Fruit fly (Drosophila melanogaster) whole organism, wandering third instar larva: ENCODE data around the gene trus.

Experiments
- CG9705 ChIP-seq: fragments of 200-800 bp; sonication (Bioruptor generic); optimal IDR thresholded peaks from 2 replicates; lab custom pipeline; 2018; ENCODE audit warnings: missing biosample characterization, mild to moderate bottlenecking, missing genetic modification characterization
- CrebA ChIP-seq: fragments of 200-800 bp; sonication (Bioruptor generic); optimal IDR thresholded peaks from 2 replicates; lab custom pipeline; 2016; ENCODE audit warnings: missing biosample characterization, mild to moderate bottlenecking, missing genetic modification characterization, borderline replicate concordance
- Dfd ChIP-seq: fragments of >200 bp; optimal IDR thresholded peaks from 2 replicates; lab custom pipeline; 2017; ENCODE audit warnings: missing biosample characterization, missing genetic modification characterization
- Dif ChIP-seq: fragments of 200-275, 200-300 bp; sonication (Bioruptor generic); optimal IDR thresholded peaks from 2 replicates; lab custom pipeline; 2018; ENCODE audit warnings: missing biosample characterization, missing genetic modification characterization; ENCODE audit not compliant: partially characterized antibody
- GATAd ChIP-seq: sonication (Bioruptor generic); optimal IDR thresholded peaks from 2 replicates; lab custom pipeline; 2016; ENCODE audit warnings: missing biosample characterization, missing genetic modification characterization
- HLH106 ChIP-seq: fragments of 200-800 bp; optimal IDR thresholded peaks from 3 replicates; lab custom pipeline; 2019; ENCODE audit warnings: missing biosample characterization, mild to moderate bottlenecking, missing genetic modification characterization, moderate library complexity
- Hnf4 ChIP-seq: fragments of 200-800 bp; sonication (Bioruptor generic); optimal IDR thresholded peaks from 2 replicates; lab custom pipeline; 2016; ENCODE audit warnings: missing biosample characterization, mild to moderate bottlenecking, missing genetic modification characterization
- Hr78 ChIP-seq: fragments of >200 bp; optimal IDR thresholded peaks from 2 replicates; lab custom pipeline; 2017; ENCODE audit warnings: missing biosample characterization, missing genetic modification characterization
- Hr83 ChIP-seq: fragments of 200-300 bp; sonication (Bioruptor generic); optimal IDR thresholded peaks from 2 replicates; lab custom pipeline; 2016; ENCODE audit warnings: missing biosample characterization, mild to moderate bottlenecking, missing genetic modification characterization, moderate library complexity; ENCODE audit not compliant: poor library complexity, severe bottlenecking
- Jra ChIP-seq: sonication (Bioruptor generic); optimal IDR thresholded peaks from 2 replicates; lab custom pipeline; 2016; ENCODE audit warnings: missing biosample characterization, missing genetic modification characterization
- Myc ChIP-seq: fragments of >200 bp; optimal IDR thresholded peaks from 2 replicates; lab custom pipeline; 2017
- OdsH ChIP-seq: fragments of 200-800 bp; sonication (Bioruptor generic); optimal IDR thresholded peaks from 2 replicates; lab custom pipeline; 2016; ENCODE audit warnings: missing biosample characterization, mild to moderate bottlenecking, missing genetic modification characterization
- Rel ChIP-seq, 2 experiments: fragments of 200-800 bp; sonication (Bioruptor generic) in 1 of 2; optimal IDR thresholded peaks; 2 replicates in 1 of 2; 3 replicates in 1 of 2; lab custom pipeline; 2016 to 2019; ENCODE audit warnings: mild to moderate bottlenecking in 2 of 2, missing biosample characterization in 2 of 2, missing genetic modification characterization in 2 of 2, moderate library complexity in 1 of 2
- Sp1 ChIP-seq: fragments of 200-800 bp; sonication (Bioruptor generic); optimal IDR thresholded peaks from 3 replicates; lab custom pipeline; 2019; ENCODE audit warnings: missing biosample characterization, mild to moderate bottlenecking, missing genetic modification characterization, moderate library complexity
- br ChIP-seq: fragments of 200-800 bp; sonication (Bioruptor generic); optimal IDR thresholded peaks from 2 replicates; lab custom pipeline; 2016; ENCODE audit warnings: missing biosample characterization, missing genetic modification characterization
- brk ChIP-seq: fragments of 200-800 bp; sonication (Bioruptor generic); optimal IDR thresholded peaks from 2 replicates; lab custom pipeline; 2016; ENCODE audit warnings: missing biosample characterization, mild to moderate bottlenecking, missing genetic modification characterization
- dl ChIP-seq, 2 experiments: fragments of 175-275, 200-275 bp in 1 of 2; fragments of 200-275 bp in 1 of 2; sonication (Bioruptor generic); optimal IDR thresholded peaks; lab custom pipeline; 2018; ENCODE audit warnings: mild to moderate bottlenecking in 2 of 2, missing biosample characterization in 2 of 2, missing genetic modification characterization in 2 of 2, moderate library complexity in 2 of 2; ENCODE audit not compliant: partially characterized antibody in 2 of 2, insufficient read depth in 1 of 2
- dmrt93B ChIP-seq: fragments of 200-800 bp; sonication (Bioruptor generic); optimal IDR thresholded peaks from 2 replicates; lab custom pipeline; 2018; ENCODE audit warnings: missing biosample characterization, mild to moderate bottlenecking, missing genetic modification characterization
- dsf ChIP-seq: sonication (Bioruptor generic); optimal IDR thresholded peaks from 2 replicates; lab custom pipeline; 2016; ENCODE audit warnings: missing biosample characterization, missing genetic modification characterization, borderline replicate concordance
- ey ChIP-seq: fragments of 200-800 bp; sonication (Bioruptor generic); optimal IDR thresholded peaks from 2 replicates; lab custom pipeline; 2016; ENCODE audit warnings: missing biosample characterization, missing genetic modification characterization
- foxo ChIP-seq, 2 experiments: fragments of 200-800 bp; sonication (Bioruptor generic); optimal IDR thresholded peaks; 2 replicates in 1 of 2; 3 replicates in 1 of 2; lab custom pipeline; 2016 to 2017; ENCODE audit warnings: missing biosample characterization in 2 of 2, missing genetic modification characterization in 2 of 2
- fru ChIP-seq: fragments of 200-800 bp; sonication (Bioruptor generic); optimal IDR thresholded peaks from 3 replicates; lab custom pipeline; 2016; ENCODE audit warnings: missing biosample characterization, mild to moderate bottlenecking, missing genetic modification characterization
- h ChIP-seq: fragments of 200-800 bp; sonication (Bioruptor generic); optimal IDR thresholded peaks from 3 replicates; lab custom pipeline; 2016; ENCODE audit warnings: missing biosample characterization, mild to moderate bottlenecking, missing genetic modification characterization
- pan ChIP-seq: fragments of >200 bp; optimal IDR thresholded peaks from 2 replicates; lab custom pipeline; 2017
- psq ChIP-seq: fragments of 200-800 bp; sonication (Bioruptor generic); optimal IDR thresholded peaks from 3 replicates; lab custom pipeline; 2017; ENCODE audit warnings: missing biosample characterization, mild to moderate bottlenecking, missing genetic modification characterization, moderate library complexity
- rgr ChIP-seq: fragments of 200-800 bp; sonication (Bioruptor generic); optimal IDR thresholded peaks from 3 replicates; lab custom pipeline; 2016; ENCODE audit warnings: missing biosample characterization, mild to moderate bottlenecking, missing genetic modification characterization
- sv ChIP-seq: fragments of 200-800 bp; sonication (Bioruptor generic); optimal IDR thresholded peaks from 3 replicates; lab custom pipeline; 2016; ENCODE audit warnings: missing biosample characterization, missing genetic modification characterization
- tai ChIP-seq: sonication (Bioruptor generic); optimal IDR thresholded peaks from 2 replicates; lab custom pipeline; 2016; ENCODE audit warnings: missing biosample characterization, missing genetic modification characterization
- usp ChIP-seq: fragments of >200 bp; optimal IDR thresholded peaks from 2 replicates; lab custom pipeline; 2017; ENCODE audit warnings: missing biosample characterization, missing genetic modification characterization

The trus gene

DNA sequence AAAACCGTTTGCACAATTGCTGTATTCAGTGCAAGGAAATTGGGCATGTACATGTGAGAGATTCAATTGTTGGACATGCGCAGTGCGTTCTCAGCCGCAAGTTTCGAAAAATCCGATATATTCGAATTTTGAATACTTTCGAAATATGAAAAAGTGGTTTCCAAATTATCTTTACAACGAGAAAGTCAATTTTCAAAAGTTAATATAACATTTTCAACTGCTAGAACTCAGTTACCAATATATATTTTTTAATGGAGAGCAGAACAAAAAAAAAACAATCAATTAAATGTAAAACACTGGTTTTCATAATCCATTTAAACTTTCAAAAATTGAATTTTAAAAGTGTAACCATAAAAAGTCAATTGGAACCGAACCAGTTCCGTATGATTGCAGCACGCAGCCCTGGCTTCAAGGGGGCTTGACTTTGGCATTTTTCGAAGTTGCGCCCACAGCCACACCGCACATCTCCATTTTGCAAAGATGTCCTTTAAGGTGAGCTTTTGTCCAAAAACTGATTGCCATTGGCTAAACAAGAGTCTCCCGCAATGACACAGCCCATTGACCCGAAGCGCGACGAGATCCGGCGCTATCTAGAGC, 33.9 kb upstream of the trus start, which contains the start of the genes Scgbeta and CG17202:
Gene Scgbeta, minus strand, starts transcription at position 51 of the 597 bp plus-strand sequence.
Gene CG17202, plus strand, starts transcription at position 390 of the 597 bp plus-strand sequence.
- TF ChIP-seq pan (lab: Kevin White, UChicago): no peak
- TF ChIP-seq Hr83 (GFP tag; lab: Kevin White, UChicago): peak; percentile 56

DNA sequence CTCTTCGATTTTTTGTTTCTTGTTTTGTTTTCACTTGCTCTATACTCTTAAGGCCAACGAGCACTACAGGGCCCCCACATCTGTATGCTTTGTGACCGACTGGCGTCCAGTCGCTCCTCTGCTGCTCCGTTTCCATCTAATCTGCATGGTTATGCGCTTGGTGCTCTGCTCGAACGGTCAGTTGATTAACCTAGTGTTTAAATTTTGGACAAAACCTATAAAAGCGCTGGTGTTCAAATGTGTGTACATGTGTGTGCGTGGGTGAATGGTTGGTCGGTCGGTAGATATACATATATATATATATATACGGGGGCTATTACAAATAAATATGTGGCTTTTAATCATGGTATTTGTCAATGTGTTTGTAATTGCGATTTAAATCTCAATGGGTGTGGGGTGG, 32.4 kb upstream of the trus start:
- TF ChIP-seq Dif (GFP tag; lab: Kevin White, UChicago) (no peak), rgr (GFP tag; lab: Kevin White, UChicago) (peak; percentile 97)

DNA sequence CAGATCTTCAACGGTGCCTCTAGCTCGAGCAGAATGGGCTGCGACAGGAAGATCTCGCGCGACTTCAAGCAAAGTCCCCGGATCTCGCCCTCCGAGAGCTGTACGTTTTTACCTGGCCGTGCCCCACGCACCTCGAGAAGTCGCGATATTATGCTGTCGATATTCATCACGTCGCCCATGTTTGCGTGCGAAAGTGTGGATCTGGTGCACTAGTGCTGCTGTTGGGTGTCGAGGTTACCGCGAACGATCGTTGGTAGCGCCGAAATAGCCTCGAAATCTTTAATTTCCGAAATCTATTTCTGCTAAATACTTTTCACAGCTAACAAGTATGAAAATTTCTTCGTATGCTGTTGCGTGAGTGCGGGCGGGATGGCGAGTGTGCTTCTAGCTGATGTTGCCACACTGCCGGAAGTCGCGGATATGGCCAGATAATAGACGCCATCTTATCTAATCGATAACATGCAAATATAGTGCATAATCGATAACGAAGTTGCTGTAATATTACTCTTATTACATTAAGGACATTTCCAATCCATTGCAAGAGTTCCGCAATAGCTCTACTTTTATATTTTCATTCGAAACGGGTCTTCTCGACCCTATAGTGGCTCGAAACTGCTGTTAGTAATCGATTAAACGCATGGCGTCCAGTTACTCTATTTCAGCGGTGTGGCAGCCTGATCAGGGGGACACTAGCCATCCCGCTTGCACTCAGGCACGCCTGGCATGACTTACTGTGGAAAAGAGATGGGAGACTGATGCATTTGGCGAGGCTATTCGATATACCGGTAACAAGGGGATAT, 30.7 kb upstream of the trus start, which contains the start of gene Pp1-87B:
Gene Pp1-87B, minus strand, starts transcription at position 408 of the 800 bp plus-strand sequence.
- TF ChIP-seq Dfd (GFP tag; lab: Kevin White, UChicago) (no peak), foxo (GFP tag; optimal IDR thresholded peaks at IDR 0.05; lab: Kevin White, UChicago) (no peak), CG9705 (GFP tag; lab: Kevin White, UChicago) (peak; percentile 38), h (no peak), HLH106 (tag; lab: Kevin White, UChicago) (peak; percentile 24), Sp1 (GFP tag; lab: Kevin White, UChicago) (peak; percentile 38), psq (GFP tag; lab: Kevin White, UChicago) (peak; percentile 6), rgr (GFP tag; lab: Kevin White, UChicago) (no peak), Rel (GFP tag; optimal IDR thresholded peaks at IDR 0.05; lab: Kevin White, UChicago) (no peak), Rel (tag; optimal IDR thresholded peaks at IDR 0.05; lab: Kevin White, UChicago) (peak; percentile 28), Myc (lab: Kevin White, UChicago) (peak; percentile 83), ey (peak; percentile 4), usp (GFP tag; lab: Kevin White, UChicago) (no peak), dsf (GFP tag; lab: Kevin White, UChicago) (no peak), brk (no peak)

DNA sequence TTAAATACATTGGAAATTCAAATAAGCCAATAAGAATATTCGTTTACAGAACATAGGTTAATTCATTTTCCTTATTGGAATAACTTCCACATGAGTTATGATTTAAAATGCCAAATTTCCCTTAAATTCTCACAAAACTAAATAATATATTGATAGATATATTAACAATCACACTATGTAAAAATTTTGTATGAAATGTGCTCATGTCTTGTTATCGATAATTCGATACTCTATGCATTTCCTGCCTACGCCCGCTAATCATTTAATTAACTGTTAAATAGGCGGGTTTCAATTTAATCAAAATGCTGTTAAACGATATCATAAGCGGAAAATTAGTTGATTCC, 30.1 kb upstream of the trus start, which contains the start of gene NANS:
Gene NANS, plus strand, starts transcription at position 269 of the 344 bp plus-strand sequence.
- TF ChIP-seq OdsH (GFP tag; lab: Kevin White, UChicago) (no peak), fru (GFP tag; lab: Kevin White, UChicago) (no peak)
- TF ChIP-seq, all 38 proteins: peak for 0

DNA sequence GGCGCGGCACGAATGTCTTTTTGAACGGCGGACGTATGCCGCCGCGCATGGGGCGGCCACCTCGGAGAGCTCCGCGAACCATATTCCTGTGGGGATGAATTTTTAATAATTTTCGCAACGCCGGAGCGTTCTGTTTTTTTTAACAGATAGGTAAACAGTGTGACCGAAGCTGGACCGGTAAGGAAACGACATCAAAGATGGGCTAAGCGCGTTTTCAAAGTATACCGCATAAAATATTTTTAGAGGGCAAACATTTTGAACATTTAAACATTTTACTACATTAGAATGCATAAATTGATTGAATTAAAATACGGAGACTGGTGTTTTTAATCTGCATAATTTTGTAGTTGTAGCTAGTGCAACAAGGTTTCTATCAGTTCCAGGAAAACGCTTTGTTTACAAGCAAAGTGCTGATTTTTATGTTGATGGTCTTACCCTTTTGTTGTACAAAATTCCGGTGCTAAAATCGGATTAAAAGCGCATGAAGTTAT, 27.2 kb upstream of the trus start, which contains the start of the genes CG5641 and CG5245:
Gene CG5641, minus strand, starts transcription at position 163 of the 491 bp plus-strand sequence.
Gene CG5245, plus strand, starts transcription at position 441 of the 491 bp plus-strand sequence.
- no peak for TF ChIP-seq Rel (GFP tag; optimal IDR thresholded peaks at IDR 0.05; lab: Kevin White, UChicago)
- TF ChIP-seq Rel (tag; optimal IDR thresholded peaks at IDR 0.05; lab: Kevin White, UChicago): peak; percentile 66
- TF ChIP-seq psq (GFP tag; lab: Kevin White, UChicago): no peak

DNA sequence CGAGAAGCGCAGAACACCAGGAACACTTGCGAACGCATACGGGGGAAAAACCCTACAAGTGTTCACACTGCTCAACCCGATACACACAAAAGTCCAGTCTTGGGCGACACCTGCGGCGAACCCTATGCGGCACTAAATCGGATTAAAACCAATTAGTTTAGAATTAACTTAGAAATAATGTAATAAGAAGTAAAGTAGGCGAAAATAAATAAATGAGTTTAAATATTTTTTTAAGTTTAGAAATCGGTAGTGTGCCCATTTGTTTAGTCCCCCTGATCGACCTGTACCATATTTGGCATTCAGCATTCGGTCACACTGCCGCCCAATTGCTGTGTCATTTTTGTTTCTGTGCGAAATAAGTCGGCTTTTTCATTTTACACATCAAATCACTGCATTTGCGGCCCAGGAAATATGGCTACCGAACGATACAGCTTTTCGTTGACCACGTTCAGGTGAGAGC, 25.3 kb upstream of the trus start, which contains the start of gene Prosalpha2:
Gene Prosalpha2, plus strand, starts transcription at position 292 of the 460 bp plus-strand sequence.
- TF ChIP-seq dmrt93B (GFP tag; lab: Kevin White, UChicago) (no peak), ey (peak; percentile 28), psq (GFP tag; lab: Kevin White, UChicago) (peak; percentile 12), rgr (GFP tag; lab: Kevin White, UChicago) (peak; percentile 29), Myc (lab: Kevin White, UChicago) (peak; percentile 38), foxo (GFP tag; optimal IDR thresholded peaks at IDR 0.05; lab: Kevin White, UChicago) (peak in 1 of 2 experiments; percentile 48), HLH106 (tag; lab: Kevin White, UChicago) (peak; percentile 11), Rel (GFP tag; optimal IDR thresholded peaks at IDR 0.05; lab: Kevin White, UChicago) (no peak), Rel (tag; optimal IDR thresholded peaks at IDR 0.05; lab: Kevin White, UChicago) (peak; percentile 99), tai (no peak), Sp1 (GFP tag; lab: Kevin White, UChicago) (peak; percentile 9)

DNA sequence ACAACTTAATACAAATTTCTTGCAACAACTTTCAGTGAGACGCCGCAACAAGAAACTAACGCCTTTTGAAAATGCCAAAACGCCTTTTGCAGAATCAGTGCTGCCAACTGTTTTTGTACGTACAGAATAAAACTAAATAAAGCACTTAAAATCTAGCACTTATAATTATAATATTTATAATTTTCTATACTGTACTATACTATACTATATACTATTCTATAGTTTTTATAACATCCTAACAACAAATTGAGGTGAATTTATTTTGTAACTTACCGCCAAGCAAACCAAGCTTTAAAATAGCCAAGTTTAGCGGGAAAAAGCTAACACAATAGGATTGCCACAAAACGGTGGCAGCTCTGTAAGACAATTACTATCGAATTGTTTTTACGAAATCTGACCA, 22.6 kb upstream of the trus start, which contains the start of the genes Aos1 and Srlp:
Gene Aos1, minus strand, starts transcription at position 59 of the 400 bp plus-strand sequence.
Gene Srlp, plus strand, starts transcription at position 335 of the 400 bp plus-strand sequence.
- no peak for TF ChIP-seq Jra (GFP tag; lab: Kevin White, UChicago)
- no peak for TF ChIP-seq Hr78 (GFP tag; lab: Kevin White, UChicago)
- no peak for TF ChIP-seq Dfd (GFP tag; lab: Kevin White, UChicago)
- TF ChIP-seq rgr (GFP tag; lab: Kevin White, UChicago): peak; percentile 18
- TF ChIP-seq h: no peak
- TF ChIP-seq psq (GFP tag; lab: Kevin White, UChicago): peak; percentile 46
- TF ChIP-seq foxo (GFP tag; optimal IDR thresholded peaks at IDR 0.05; lab: Kevin White, UChicago): peak in 1 of 2 experiments; percentile 60
- TF ChIP-seq GATAd (GFP tag; lab: Kevin White, UChicago): no peak
- TF ChIP-seq fru (GFP tag; lab: Kevin White, UChicago): no peak
- no peak for TF ChIP-seq Hnf4 (GFP tag; lab: Kevin White, UChicago)
- no peak for TF ChIP-seq dl (GFP tag; optimal IDR thresholded peaks at IDR 0.05; lab: Kevin White, UChicago; ENCODE audit: insufficient read depth in 1 of 2, partially characterized antibody in 2 of 2)
- no peak for TF ChIP-seq sv (GFP tag; lab: Kevin White, UChicago)
- TF ChIP-seq Hr83 (GFP tag; lab: Kevin White, UChicago): no peak
- TF ChIP-seq pan (lab: Kevin White, UChicago): no peak
- TF ChIP-seq CrebA (GFP tag; lab: Kevin White, UChicago): no peak
- peak; percentile 56 for TF ChIP-seq CG9705 (GFP tag; lab: Kevin White, UChicago)
- no peak for TF ChIP-seq tai
- TF ChIP-seq Myc (lab: Kevin White, UChicago): peak; percentile 95
- TF ChIP-seq br (GFP tag; lab: Kevin White, UChicago): no peak
- TF ChIP-seq dsf (GFP tag; lab: Kevin White, UChicago): no peak
- no peak for TF ChIP-seq brk
